Fruit fly (Drosophila melanogaster) whole organism: ENCODE results near the gene CG13022.

Experiments used
- pan ChIP-seq: fragments of >200 bp; optimal IDR thresholded peaks from 2 replicates; lab custom pipeline; 2017
- psq ChIP-seq: fragments of >200 bp; optimal IDR thresholded peaks from 2 replicates; lab custom pipeline; 2017
- usp ChIP-seq: fragments of >200 bp; optimal IDR thresholded peaks from 2 replicates; lab custom pipeline; 2017; ENCODE audit warnings: missing biosample characterization, missing genetic modification characterization, mixed read lengths

DNA sequence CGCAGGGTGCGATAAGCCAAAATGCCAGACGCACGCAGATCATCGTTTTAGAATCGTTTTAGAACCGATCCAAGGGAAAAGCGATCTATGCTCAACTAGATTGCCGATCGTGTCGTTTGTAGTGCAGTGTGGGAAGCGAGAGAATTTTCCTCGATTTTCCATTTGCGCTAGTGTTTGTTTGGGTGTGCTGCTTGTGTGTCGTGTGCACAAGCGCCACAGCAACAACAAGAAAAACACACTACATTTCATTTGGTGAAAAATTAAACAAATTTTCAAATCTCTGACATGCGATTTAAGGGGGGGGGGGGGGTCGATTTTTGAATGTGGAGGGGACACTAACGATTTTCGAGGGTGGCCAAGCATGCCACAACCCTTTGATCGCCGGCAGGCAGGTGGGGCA lies 28.3 kb downstream of the CG13022 start:
- no peak for TF ChIP-seq pan
- no peak for TF ChIP-seq usp (GFP tag; lab: Kevin White, UChicago)
- no peak for TF ChIP-seq psq
